Fruit fly (Drosophila melanogaster) whole organism, embryonic: ENCODE data around the gene CG7530.

Experiments used
- BEAF-32 ChIP-seq: fragments of 200-800 bp; sonication (Bioruptor generic); optimal IDR thresholded peaks from 3 replicates; lab custom pipeline; 2017; ENCODE audit warnings: missing biosample characterization, missing genetic modification characterization, mild to moderate bottlenecking, moderate library complexity, missing genetic modification reagents
- CG10431 ChIP-seq: fragments of 200-800 bp; sonication (Bioruptor generic); optimal IDR thresholded peaks from 3 replicates; lab custom pipeline; 2018; ENCODE audit warnings: missing biosample characterization, mild to moderate bottlenecking, missing genetic modification characterization
- CG13123 ChIP-seq: fragments of 200-800 bp; sonication (Bioruptor generic); optimal IDR thresholded peaks from 2 replicates; lab custom pipeline; 2016; ENCODE audit warnings: missing biosample characterization, missing genetic modification characterization
- CG14441 ChIP-seq: fragments of 200-800 bp; sonication (Bioruptor generic); IDR thresholded peaks from 2 replicates; pipeline ENCODE4 v1.3.6; 2022; ENCODE audit warnings: missing biosample characterization, missing genetic modification characterization
- CG1602 ChIP-seq: fragments of 200-800 bp; sonication (Bioruptor generic); optimal IDR thresholded peaks from 3 replicates; lab custom pipeline; 2016; ENCODE audit warnings: missing biosample characterization, missing genetic modification characterization
- CG17328 ChIP-seq: fragments of 200-800 bp; sonication (Bioruptor generic); IDR thresholded peaks from 2 replicates; pipeline ENCODE4 v1.3.6; 2022; ENCODE audit warnings: missing biosample characterization, missing genetic modification characterization
- CG17568 ChIP-seq: fragments of 200-800 bp; sonication (Bioruptor generic); optimal IDR thresholded peaks from 2 replicates; lab custom pipeline; 2018; ENCODE audit warnings: missing biosample characterization, mild to moderate bottlenecking, missing genetic modification characterization, moderate library complexity
- CG1792 ChIP-seq: fragments of 200-800 bp; sonication (Bioruptor generic); optimal IDR thresholded peaks from 2 replicates; lab custom pipeline; 2016; ENCODE audit warnings: missing biosample characterization, missing genetic modification characterization
- CG2199 ChIP-seq: fragments of 200-800 bp; sonication (Bioruptor generic); IDR thresholded peaks from 3 replicates; pipeline ENCODE4 v1.3.6; 2022; ENCODE audit warnings: missing biosample characterization, missing genetic modification characterization
- CG2889 ChIP-seq: fragments of 200-800 bp; sonication (Bioruptor generic); IDR thresholded peaks from 3 replicates; pipeline ENCODE4 v1.3.6; 2022; ENCODE audit warnings: missing biosample characterization, missing genetic modification characterization
- CG31365 ChIP-seq: fragments of 200-800 bp; sonication (Bioruptor generic); optimal IDR thresholded peaks from 2 replicates; lab custom pipeline; 2018; ENCODE audit warnings: missing biosample characterization, mild to moderate bottlenecking, missing genetic modification characterization
- CG32532 ChIP-seq: fragments of 200-800 bp; sonication (Bioruptor generic); IDR thresholded peaks from 2 replicates; pipeline ENCODE4 v1.3.6; 2022; ENCODE audit warnings: missing biosample characterization, missing genetic modification characterization
- CG32767 ChIP-seq: fragments of 200-800 bp; sonication (Bioruptor generic); IDR thresholded peaks from 2 replicates; pipeline ENCODE4 v1.3.6; 2022; ENCODE audit warnings: missing biosample characterization, missing genetic modification characterization
- CG6175 ChIP-seq: fragments of 200-800 bp; sonication (Bioruptor generic); IDR thresholded peaks from 3 replicates; pipeline ENCODE4 v1.3.6; 2022; ENCODE audit warnings: missing biosample characterization, missing genetic modification characterization
- CG6689 ChIP-seq: fragments of 200-800 bp; sonication (Bioruptor generic); IDR thresholded peaks from 2 replicates; pipeline ENCODE4 v1.3.6; 2022; ENCODE audit warnings: missing biosample characterization, missing genetic modification characterization
- CG7357 ChIP-seq: fragments of 200-800 bp; sonication (Bioruptor generic); IDR thresholded peaks from 3 replicates; pipeline ENCODE4 v1.3.6; 2022; ENCODE audit warnings: missing biosample characterization, missing genetic modification characterization
- CG7963 ChIP-seq: fragments of 200-800 bp; sonication (Bioruptor generic); IDR thresholded peaks from 3 replicates; pipeline ENCODE4 v1.3.6; 2022; ENCODE audit warnings: missing biosample characterization, missing genetic modification characterization; ENCODE audit not compliant: partially characterized antibody
- CG8281 ChIP-seq: fragments of 200-800 bp; sonication (Bioruptor generic); optimal IDR thresholded peaks from 2 replicates; lab custom pipeline; 2018; ENCODE audit warnings: missing biosample characterization, mild to moderate bottlenecking, missing genetic modification characterization, moderate library complexity
- CG8944 ChIP-seq: fragments of 200-800 bp; sonication (Bioruptor generic); optimal IDR thresholded peaks from 3 replicates; lab custom pipeline; 2016; ENCODE audit warnings: missing biosample characterization, missing genetic modification characterization
- CTCF ChIP-seq: fragments of 200-800 bp; sonication (Bioruptor generic); optimal IDR thresholded peaks from 2 replicates; lab custom pipeline; 2017; ENCODE audit warnings: missing biosample characterization, mild to moderate bottlenecking, missing genetic modification characterization, moderate library complexity
- CkIIα-i1 ChIP-seq: fragments of 200-800 bp; sonication (Bioruptor generic); IDR thresholded peaks from 2 replicates; pipeline ENCODE4 v1.3.6; 2022; ENCODE audit warnings: missing biosample characterization, missing genetic modification characterization
- D19B ChIP-seq: fragments of 200-800 bp; sonication (Bioruptor generic); optimal IDR thresholded peaks from 2 replicates; lab custom pipeline; 2017; ENCODE audit warnings: missing biosample characterization, mild to moderate bottlenecking, missing genetic modification characterization
- Ets65A ChIP-seq: fragments of 200-800 bp; sonication (Bioruptor generic); peaks from one replicate; lab custom pipeline; 2016; ENCODE audit warnings: missing biosample characterization, missing genetic modification characterization
- Fer2 ChIP-seq: fragments of 200-800 bp; sonication (Bioruptor generic); optimal IDR thresholded peaks from 2 replicates; lab custom pipeline; 2018; ENCODE audit warnings: missing biosample characterization, mild to moderate bottlenecking, missing genetic modification characterization, moderate library complexity
- HmgD ChIP-seq: fragments of 200-800 bp; sonication (Bioruptor generic); optimal IDR thresholded peaks from 3 replicates; lab custom pipeline; 2016; ENCODE audit warnings: missing biosample characterization, missing genetic modification characterization
- Hr39 ChIP-seq: fragments of >200 bp; optimal IDR thresholded peaks from 2 replicates; lab custom pipeline; 2017
- MTF-1 ChIP-seq: fragments of 200-800 bp; sonication (Bioruptor generic); optimal IDR thresholded peaks from 2 replicates; lab custom pipeline; 2018; ENCODE audit warnings: missing biosample characterization, mild to moderate bottlenecking, missing genetic modification characterization, borderline replicate concordance
- Opbp ChIP-seq: fragments of 200-800 bp; sonication (Bioruptor generic); IDR thresholded peaks from 3 replicates; pipeline ENCODE4 v1.3.6; 2022; ENCODE audit warnings: missing biosample characterization, missing genetic modification characterization; ENCODE audit not compliant: partially characterized antibody
- Ptx1 ChIP-seq: fragments of 200-800 bp; sonication (Bioruptor generic); IDR thresholded peaks from 2 replicates; pipeline ENCODE4 v1.3.6; 2022; ENCODE audit warnings: missing biosample characterization, missing genetic modification characterization
- Rx ChIP-seq: fragments of 200-800 bp; sonication (Bioruptor generic); IDR thresholded peaks from 2 replicates; pipeline ENCODE4 v1.3.6; 2022; ENCODE audit warnings: missing biosample characterization, missing genetic modification characterization
- ap ChIP-seq: fragments of 200-800 bp; sonication (Bioruptor generic); IDR thresholded peaks from 2 replicates; pipeline ENCODE4 v1.3.6; 2022; ENCODE audit warnings: missing biosample characterization, missing genetic modification characterization
- bigmax ChIP-seq: fragments of 200-800 bp; sonication (Bioruptor generic); optimal IDR thresholded peaks from 2 replicates; lab custom pipeline; 2018; ENCODE audit warnings: missing biosample characterization, mild to moderate bottlenecking, missing genetic modification characterization
- chm ChIP-seq: fragments of 200-800 bp; sonication (Bioruptor generic); IDR thresholded peaks from 2 replicates; pipeline ENCODE4 v1.3.6; 2022; ENCODE audit warnings: missing biosample characterization, missing genetic modification characterization
- corto ChIP-seq: fragments of 200-800 bp; sonication (Bioruptor generic); optimal IDR thresholded peaks from 2 replicates; lab custom pipeline; 2016; ENCODE audit warnings: missing biosample characterization, mild to moderate bottlenecking, missing genetic modification characterization, moderate library complexity
- crp ChIP-seq, 2 experiments: fragments of 200-800 bp; sonication (Bioruptor generic); optimal IDR thresholded peaks; 2 replicates in 1 of 2; 3 replicates in 1 of 2; lab custom pipeline; 2017; ENCODE audit warnings: missing biosample characterization in 2 of 2, missing genetic modification characterization in 2 of 2, mild to moderate bottlenecking in 1 of 2, moderate library complexity in 1 of 2
- cwo ChIP-seq: fragments of 200-800 bp; sonication (Bioruptor generic); optimal IDR thresholded peaks from 3 replicates; lab custom pipeline; 2017; ENCODE audit warnings: missing biosample characterization, missing genetic modification characterization, mild to moderate bottlenecking, moderate library complexity, missing genetic modification reagents
- da ChIP-seq: fragments of 200-800 bp; sonication (Bioruptor generic); optimal IDR thresholded peaks from 2 replicates; lab custom pipeline; 2016; ENCODE audit warnings: missing biosample characterization, missing genetic modification characterization
- danr ChIP-seq: fragments of 200-800 bp; sonication (Bioruptor generic); IDR thresholded peaks from 2 replicates; pipeline ENCODE4 v1.3.6; 2022; ENCODE audit warnings: missing biosample characterization, missing genetic modification characterization
- dati ChIP-seq: fragments of 200-800 bp; sonication (Bioruptor generic); IDR thresholded peaks from 2 replicates; pipeline ENCODE4 v1.3.6; 2022; ENCODE audit warnings: missing biosample characterization, missing genetic modification characterization
- gce ChIP-seq: fragments of 200-800 bp; sonication (Bioruptor generic); IDR thresholded peaks from 3 replicates; pipeline ENCODE4 v1.3.6; 2022; ENCODE audit warnings: missing biosample characterization, missing genetic modification characterization
- gcm2 ChIP-seq: fragments of 200-800 bp; sonication (Bioruptor generic); optimal IDR thresholded peaks from 2 replicates; lab custom pipeline; 2016; ENCODE audit warnings: missing biosample characterization, missing genetic modification characterization
- grn ChIP-seq: fragments of 200-800 bp; sonication (Bioruptor generic); optimal IDR thresholded peaks from 3 replicates; lab custom pipeline; 2017; ENCODE audit warnings: missing biosample characterization, missing genetic modification characterization
- hb ChIP-seq: fragments of 200-800 bp; sonication (Bioruptor generic); IDR thresholded peaks from 3 replicates; pipeline ENCODE4 v1.3.6; 2022; ENCODE audit warnings: missing biosample characterization, missing genetic modification characterization; ENCODE audit not compliant: partially characterized antibody
- luna ChIP-seq: fragments of 200-800 bp; sonication (Bioruptor generic); optimal IDR thresholded peaks from 2 replicates; lab custom pipeline; 2016; ENCODE audit warnings: missing biosample characterization, missing genetic modification characterization
- maf-S ChIP-seq: fragments of 200-800 bp; sonication (Bioruptor generic); optimal IDR thresholded peaks from 2 replicates; lab custom pipeline; 2016; ENCODE audit warnings: missing biosample characterization, missing genetic modification characterization
- pfk ChIP-seq: fragments of 200-800 bp; sonication (Bioruptor generic); optimal IDR thresholded peaks from 2 replicates; lab custom pipeline; 2018; ENCODE audit warnings: missing biosample characterization, mild to moderate bottlenecking, missing genetic modification characterization, moderate library complexity
- pho ChIP-seq: fragments of 200-800 bp; sonication (Bioruptor generic); optimal IDR thresholded peaks from 2 replicates; lab custom pipeline; 2016; ENCODE audit warnings: missing biosample characterization, missing genetic modification characterization
- run ChIP-seq: fragments of 200-800 bp; sonication (Bioruptor generic); optimal IDR thresholded peaks from 3 replicates; lab custom pipeline; 2018; ENCODE audit warnings: missing biosample characterization, mild to moderate bottlenecking, missing genetic modification characterization
- twi ChIP-seq: fragments of 200-800 bp; optimal IDR thresholded peaks from 2 replicates; lab custom pipeline; 2019; ENCODE audit warnings: missing biosample characterization, mild to moderate bottlenecking, missing genetic modification characterization, moderate library complexity

The CG7530 gene

dm6 chr3R:14721942-14722939 is 9.1 kb downstream of the CG7530 start (continued):
- no peak for TF ChIP-seq luna (GFP tag; lab: Kevin White, UChicago)
- TF ChIP-seq Ets65A (GFP tag; lab: Kevin White, UChicago), result peak; percentile 73
- TF ChIP-seq CG1792 (GFP tag; lab: Kevin White, UChicago), result peak; percentile 19
- TF ChIP-seq Rx (GFP tag; lab: Robert Waterston, UW), result peak; percentile 61
- no peak for TF ChIP-seq grn (GFP tag; lab: Kevin White, UChicago)
- TF ChIP-seq Ptx1 (GFP tag; lab: Robert Waterston, UW), result peak; percentile 76
- peak; percentile 72 for TF ChIP-seq CG6689 (GFP tag; lab: Robert Waterston, UW)
- peak; percentile 35 for TF ChIP-seq cwo
- peak; percentile 77 for TF ChIP-seq CG32767 (GFP tag; lab: Robert Waterston, UW)
- no peak for TF ChIP-seq Opbp (GFP tag; lab: Robert Waterston, UW)
- no peak for TF ChIP-seq CG13123
- no peak for TF ChIP-seq CG7963 (GFP tag; lab: Robert Waterston, UW)
- TF ChIP-seq BEAF-32 (GFP tag; lab: Kevin White, UChicago), result no peak
- no peak for TF ChIP-seq CG10431 (GFP tag; lab: Kevin White, UChicago)
- TF ChIP-seq CTCF (GFP tag; lab: Kevin White, UChicago), result peak; percentile 8
- no peak for TF ChIP-seq corto (GFP tag; lab: Kevin White, UChicago)
- TF ChIP-seq run (tag; lab: Kevin White, UChicago), result peak; percentile 63
- TF ChIP-seq hb (GFP tag; lab: Robert Waterston, UW), result no peak
- no peak for TF ChIP-seq pfk (GFP tag; lab: Kevin White, UChicago)
- peak; percentile 61 for TF ChIP-seq dati (GFP tag; lab: Robert Waterston, UW)
- TF ChIP-seq CG2199, result peak; percentile 27; the same call in 1 of the 3 replicates
- peak; percentile 84 for TF ChIP-seq CG14441
- peak; percentile 59 for TF ChIP-seq CG32532 (GFP tag; lab: Robert Waterston, UW)
- TF ChIP-seq CG8281, result peak; percentile 44
- peak; percentile 64 for TF ChIP-seq ap
- peak; percentile 19; the same call in 1 of the 3 replicates for TF ChIP-seq CG7357 (GFP tag; lab: Robert Waterston, UW)
- TF ChIP-seq CG17568 (GFP tag; lab: Kevin White, UChicago), result peak; percentile 30
- TF ChIP-seq CG1602 (GFP tag; lab: Kevin White, UChicago), result peak; percentile 63
- TF ChIP-seq Hr39 (lab: Kevin White, UChicago), result no peak
- TF ChIP-seq pho (GFP tag; lab: Kevin White, UChicago), result peak; percentile 56
- TF ChIP-seq CkIIα-i1 (GFP tag; lab: Robert Waterston, UW), result no peak
- TF ChIP-seq maf-S (GFP tag; lab: Kevin White, UChicago), result peak; percentile 70
- peak; percentile 66 for TF ChIP-seq CG17328 (GFP tag; lab: Robert Waterston, UW)
- no peak for TF ChIP-seq CG31365 (tag; lab: Kevin White, UChicago)
- no peak for TF ChIP-seq Fer2 (tag; lab: Kevin White, UChicago)
- TF ChIP-seq HmgD (GFP tag; lab: Kevin White, UChicago), result peak; percentile 11
- no peak for TF ChIP-seq da
- TF ChIP-seq D19B (GFP tag; lab: Kevin White, UChicago), result peak; percentile 39
- TF ChIP-seq CG8944 (GFP tag; lab: Kevin White, UChicago), result peak; percentile 57
- no peak for TF ChIP-seq twi
- TF ChIP-seq MTF-1, result peak; percentile 29
- TF ChIP-seq gce (GFP tag; lab: Robert Waterston, UW), result peak; percentile 54; the same call in 2 of the 3 replicates
- TF ChIP-seq CG2889 (GFP tag; lab: Robert Waterston, UW), result 0 out of 3 replicates have a peak, but pooled peaks have one; percentile 27
- TF ChIP-seq gcm2 (GFP tag; lab: Kevin White, UChicago), result no peak
- TF ChIP-seq crp (GFP tag; optimal IDR thresholded peaks at IDR 0.05; lab: Kevin White, UChicago), result peak in 1 of 2 experiments; percentile 24
- peak; percentile 51; the same call in 1 of the 2 replicates for TF ChIP-seq danr (GFP tag; lab: Robert Waterston, UW)
- TF ChIP-seq chm (GFP tag; lab: Robert Waterston, UW), result peak; percentile 24; the same call in 1 of the 2 replicates
- TF ChIP-seq bigmax (GFP tag; lab: Kevin White, UChicago), result no peak
- 0 out of 3 replicates have a peak, but pooled peaks have one; percentile 16 for TF ChIP-seq CG6175 (GFP tag; lab: Robert Waterston, UW)
